Fruit fly (Drosophila melanogaster): ENCODE results near the gene PCID2.

- TF ChIP-seq fd96Ca (GFP tag; IDR thresholded peaks at IDR 0.05) (0 out of 3 replicates have a peak, but pooled peaks have one; percentile 16), CG34367 (tag; optimal IDR thresholded peaks at IDR 0.05) (no peak), Pif1B (GFP tag; optimal IDR thresholded peaks at IDR 0.05) (no peak), CG8301 (tag; optimal IDR thresholded peaks at IDR 0.05) (no peak), gl (tag; optimal IDR thresholded peaks at IDR 0.05) (no peak), CG14655 (GFP tag; optimal IDR thresholded peaks at IDR 0.05) (no peak), CG9948 (tag; optimal IDR thresholded peaks at IDR 0.05) (no peak), CG4496 (GFP tag; IDR thresholded peaks at IDR 0.05) (peak; percentile 44; the same call in 1 of the 3 replicates)
These were observed 25.1 kb upstream of the PCID2 start for dm6 chr3L:11601133-11601532.
